Worm (Caenorhabditis elegans): ENCODE results near the gene T12A7.10.

Gene T12A7.10

ce11 chrIV:11782846-11783245 is 27.9 kb upstream of the T12A7.10 start:
- no peak for TF ChIP-seq swsn-7 (tag; optimal IDR thresholded peaks at IDR 0.05)
- TF ChIP-seq ztf-4 (tag; optimal IDR thresholded peaks at IDR 0.05), result no peak
- peak; percentile 82 for TF ChIP-seq dsc-1 (tag; optimal IDR thresholded peaks at IDR 0.05)
- peak; percentile 31 for TF ChIP-seq lin-14 (GFP tag; optimal IDR thresholded peaks at IDR 0.05)
- TF ChIP-seq ceh-8 (GFP tag; optimal IDR thresholded peaks at IDR 0.05), result peak; percentile 26

- TF ChIP-seq rnt-1 (tag; optimal IDR thresholded peaks at IDR 0.05), result peak; percentile 47
- TF ChIP-seq lin-15B (tag; optimal IDR thresholded peaks at IDR 0.05), result no peak
- TF ChIP-seq Y116A8C.19 (tag; optimal IDR thresholded peaks at IDR 0.05; ENCODE audit: borderline replicate concordance), result no peak
- no peak for TF ChIP-seq nhr-84 (tag; optimal IDR thresholded peaks at IDR 0.05)
- TF ChIP-seq nhr-71 (tag; optimal IDR thresholded peaks at IDR 0.05), result peak; percentile 26
- TF ChIP-seq egl-13 (tag; optimal IDR thresholded peaks at IDR 0.05), result no peak
- TF ChIP-seq ztf-4 (tag; optimal IDR thresholded peaks at IDR 0.05), result no peak
- no peak for TF ChIP-seq elt-2 (tag; optimal IDR thresholded peaks at IDR 0.05)
- TF ChIP-seq unc-130 (tag; optimal IDR thresholded peaks at IDR 0.05), result no peak
- no peak for TF ChIP-seq blmp-1 (tag; optimal IDR thresholded peaks at IDR 0.05)
- TF ChIP-seq nhr-77 (tag; optimal IDR thresholded peaks at IDR 0.05), result no peak
- TF ChIP-seq lsy-2 (tag; optimal IDR thresholded peaks at IDR 0.05), result peak in 1 of 2 experiments; percentile 3
- no peak for TF ChIP-seq unc-98 (GFP tag; IDR thresholded peaks at IDR 0.05)
- no peak for TF ChIP-seq dsc-1 (tag; optimal IDR thresholded peaks at IDR 0.05)
- TF ChIP-seq nhr-28 (tag; optimal IDR thresholded peaks at IDR 0.05), result no peak
- no peak for TF ChIP-seq ets-5 (GFP tag; IDR thresholded peaks at IDR 0.05)
- 0 out of 2 replicates have a peak, but pooled peaks have one; percentile 3 for TF ChIP-seq nhr-19 (GFP tag; conservative IDR thresholded peaks at IDR 0.05)
- no peak for TF ChIP-seq nhr-237 (tag; optimal IDR thresholded peaks at IDR 0.05)
- no peak for TF ChIP-seq pqm-1 (tag; optimal IDR thresholded peaks at IDR 0.05)
- TF ChIP-seq mdl-1 (tag; optimal IDR thresholded peaks at IDR 0.05), result no peak
- TF ChIP-seq snu-23 (GFP tag; optimal IDR thresholded peaks at IDR 0.05), result no peak
- TF ChIP-seq fos-1 (tag; optimal IDR thresholded peaks at IDR 0.05), result no peak
- TF ChIP-seq sox-4 (tag; optimal IDR thresholded peaks at IDR 0.05), result no peak
- TF ChIP-seq skn-1 (tag; optimal IDR thresholded peaks at IDR 0.05), result no peak
- TF ChIP-seq lin-39 (tag; optimal IDR thresholded peaks at IDR 0.05), result peak; percentile 45
- TF ChIP-seq ces-1 (GFP tag; optimal IDR thresholded peaks at IDR 0.05), result no peak
- no peak for TF ChIP-seq swsn-7 (tag; optimal IDR thresholded peaks at IDR 0.05)
Observed at ce11 chrIV:11779028-11779427, 24.1 kb upstream of the T12A7.10 start, which contains the start of gene lpr-2. TSS of gene lpr-2 (plus strand) at chrIV:11779216.

- TF ChIP-seq egl-27 (tag; optimal IDR thresholded peaks at IDR 0.05) (no peak), nhr-90 (tag; optimal IDR thresholded peaks at IDR 0.05; ENCODE audit: poor library complexity) (no peak), xbp-1 (tag; optimal IDR thresholded peaks at IDR 0.05) (no peak), pag-3 (tag; optimal IDR thresholded peaks at IDR 0.05; ENCODE audit: borderline replicate concordance, insufficient read depth) (no peak), mef-2 (tag; optimal IDR thresholded peaks at IDR 0.05) (no peak), efl-3 (GFP tag; optimal IDR thresholded peaks at IDR 0.05) (no peak), unc-86 (tag; optimal IDR thresholded peaks at IDR 0.05) (peak; percentile 21), snu-23 (GFP tag; optimal IDR thresholded peaks at IDR 0.05) (no peak), irx-1 (tag; optimal IDR thresholded peaks at IDR 0.05) (no peak), pax-3 (tag; optimal IDR thresholded peaks at IDR 0.05) (no peak), nhr-28 (tag; optimal IDR thresholded peaks at IDR 0.05) (no peak), nhr-11 (tag; optimal IDR thresholded peaks at IDR 0.05) (no peak), lin-39 (tag; optimal IDR thresholded peaks at IDR 0.05) (no peak), nhr-47 (tag; optimal IDR thresholded peaks at IDR 0.05) (peak; percentile 16), nhr-84 (tag; optimal IDR thresholded peaks at IDR 0.05) (no peak), nhr-237 (tag; optimal IDR thresholded peaks at IDR 0.05) (no peak), skn-1 (tag; optimal IDR thresholded peaks at IDR 0.05) (no peak), egl-13 (tag; optimal IDR thresholded peaks at IDR 0.05) (peak; percentile 62), unc-130 (tag; optimal IDR thresholded peaks at IDR 0.05) (no peak), nhr-71 (tag; optimal IDR thresholded peaks at IDR 0.05) (peak; percentile 75), rnt-1 (tag; optimal IDR thresholded peaks at IDR 0.05) (no peak), unc-62 (GFP tag; optimal IDR thresholded peaks at IDR 0.05) (no peak), nhr-76 (tag; optimal IDR thresholded peaks at IDR 0.05) (no peak), efl-1 (optimal IDR thresholded peaks at IDR 0.05) (no peak), efl-1 (GFP tag; optimal IDR thresholded peaks at IDR 0.05 in 1 of 2) (no peak), nhr-20 (tag; optimal IDR thresholded peaks at IDR 0.05) (no peak), ceh-88 (GFP tag; IDR thresholded peaks at IDR 0.05) (no peak), C04F5.9 (tag; optimal IDR thresholded peaks at IDR 0.05) (no peak), lin-14 (GFP tag; optimal IDR thresholded peaks at IDR 0.05) (peak; percentile 13), ama-1 (optimal IDR thresholded peaks at IDR 0.05) (no peak)
Observed at ce11 chrIV:11776968-11777467, 22.1 kb upstream of the T12A7.10 start.

All from whole organism, L1 larva.